Worm (Caenorhabditis elegans): Measurements from ENCODE around the gene F14B8.4.

ce11 chrX:6884439-6884838 is 15.3 kb downstream of the F14B8.4 start:
- TF ChIP-seq nhr-28 (tag; optimal IDR thresholded peaks at IDR 0.05): no peak
- no peak for TF ChIP-seq aly-2 (tag; optimal IDR thresholded peaks at IDR 0.05)
- no peak for TF ChIP-seq mdl-1 (tag; optimal IDR thresholded peaks at IDR 0.05)
